Worm (Caenorhabditis elegans): ENCODE measurements around the gene unc-78.

- TF ChIP-seq ceh-13 (GFP tag; optimal IDR thresholded peaks at IDR 0.05) (no peak), aly-1 (tag; optimal IDR thresholded peaks at IDR 0.05) (no peak), hmg-4 (GFP tag; optimal IDR thresholded peaks at IDR 0.05) (no peak), ets-7 (tag; optimal IDR thresholded peaks at IDR 0.05) (no peak), B0310.2 (tag; optimal IDR thresholded peaks at IDR 0.05) (no peak), tbx-37 (GFP tag; conservative IDR thresholded peaks at IDR 0.05) (no peak)
These were observed 44.1 kb upstream of the unc-78 start for ce11 chrX:3455561-3455960.
